Fruit fly (Drosophila melanogaster) whole organism, prepupa: ENCODE results near the gene CG3558.
A peak's percentile ranks its signal among the peaks of the same experiment; 100 is the strongest.

Source experiments
- Blimp-1 ChIP-seq: fragments of 200-800 bp; sonication (Bioruptor generic); optimal IDR thresholded peaks from 3 replicates; lab custom pipeline; 2017; ENCODE audit warnings: missing biosample characterization, missing genetic modification characterization, mild to moderate bottlenecking, moderate library complexity, missing genetic modification reagents
- CG11762 ChIP-seq: fragments of 200-800 bp; sonication (Bioruptor generic); optimal IDR thresholded peaks from 3 replicates; lab custom pipeline; 2016; ENCODE audit warnings: missing biosample characterization, missing genetic modification characterization; ENCODE audit not compliant: insufficient read depth
- CG11902 ChIP-seq: fragments of 200-800 bp; sonication (Bioruptor generic); optimal IDR thresholded peaks from 3 replicates; lab custom pipeline; 2016; ENCODE audit warnings: missing biosample characterization, missing genetic modification characterization
- CG1621 ChIP-seq: fragments of 200-800 bp; sonication (Bioruptor generic); optimal IDR thresholded peaks from 3 replicates; lab custom pipeline; 2018; ENCODE audit warnings: missing biosample characterization, mild to moderate bottlenecking, missing genetic modification characterization
- CG16779 ChIP-seq: fragments of 200-800 bp; sonication (Bioruptor generic); optimal IDR thresholded peaks from 3 replicates; lab custom pipeline; 2017; ENCODE audit warnings: missing biosample characterization, mild to moderate bottlenecking, missing genetic modification characterization
- CG31627 ChIP-seq: fragments of 200-800 bp; sonication (Bioruptor generic); optimal IDR thresholded peaks from 3 replicates; lab custom pipeline; 2016; ENCODE audit warnings: missing biosample characterization, missing genetic modification characterization
- CG34406 ChIP-seq: fragments of 200-800 bp; sonication (Bioruptor generic); optimal IDR thresholded peaks from 3 replicates; lab custom pipeline; 2016; ENCODE audit warnings: missing biosample characterization, missing genetic modification characterization
- CG3919 ChIP-seq: fragments of 200-800 bp; sonication (Bioruptor generic); optimal IDR thresholded peaks from 3 replicates; lab custom pipeline; 2016; ENCODE audit warnings: missing biosample characterization, missing genetic modification characterization
- CG6163 ChIP-seq: fragments of 200-800 bp; sonication (Bioruptor generic); IDR thresholded peaks from 3 replicates; pipeline ENCODE4 v1.3.6; 2022; ENCODE audit warnings: missing biosample characterization, missing genetic modification characterization
- CG6276 ChIP-seq: fragments of 200-800 bp; sonication (Bioruptor generic); optimal IDR thresholded peaks from 2 replicates; lab custom pipeline; 2017; ENCODE audit warnings: missing biosample characterization, mild to moderate bottlenecking, missing genetic modification characterization
- CG6808 ChIP-seq: fragments of 200-800 bp; sonication (Bioruptor generic); optimal IDR thresholded peaks from 3 replicates; lab custom pipeline; 2017; ENCODE audit warnings: missing biosample characterization, missing genetic modification characterization, mild to moderate bottlenecking, moderate library complexity, missing genetic modification reagents
- CG6854 ChIP-seq: fragments of 200-800 bp; sonication (Bioruptor generic); optimal IDR thresholded peaks from 2 replicates; lab custom pipeline; 2017; ENCODE audit warnings: missing biosample characterization, mild to moderate bottlenecking, missing genetic modification characterization
- CG7368 ChIP-seq: fragments of 200-800 bp; sonication (Bioruptor generic); optimal IDR thresholded peaks from 3 replicates; lab custom pipeline; 2016; ENCODE audit warnings: missing biosample characterization, missing genetic modification characterization
- CG8119 ChIP-seq: fragments of 200-800 bp; sonication (Bioruptor generic); IDR thresholded peaks from 3 replicates; pipeline ENCODE4 v1.3.6; 2022; ENCODE audit warnings: missing biosample characterization, missing genetic modification characterization
- CG9139 ChIP-seq: fragments of 200-800 bp; sonication (Bioruptor generic); optimal IDR thresholded peaks from 3 replicates; lab custom pipeline; 2017; ENCODE audit warnings: missing biosample characterization, mild to moderate bottlenecking, missing genetic modification characterization
- Eip75B ChIP-seq: fragments of 200-800 bp; sonication (Bioruptor generic); optimal IDR thresholded peaks from 3 replicates; lab custom pipeline; 2016; ENCODE audit warnings: missing biosample characterization, missing genetic modification characterization
- Eip78C ChIP-seq: fragments of 200-800 bp; sonication (Bioruptor generic); peaks from one replicate; lab custom pipeline; 2016; ENCODE audit warnings: missing biosample characterization, missing genetic modification characterization
- Eip93F ChIP-seq: fragments of 200-800 bp; sonication (Bioruptor generic); optimal IDR thresholded peaks from 2 replicates; lab custom pipeline; 2016; ENCODE audit warnings: missing biosample characterization, mild to moderate bottlenecking, missing genetic modification characterization
- Ets21C ChIP-seq: fragments of 200-800 bp; sonication (Bioruptor generic); optimal IDR thresholded peaks from 3 replicates; lab custom pipeline; 2016; ENCODE audit warnings: missing biosample characterization, missing genetic modification characterization
- Ets96B ChIP-seq: fragments of 200-800 bp; optimal IDR thresholded peaks from 2 replicates; lab custom pipeline; 2019; ENCODE audit warnings: missing biosample characterization, mild to moderate bottlenecking, missing genetic modification characterization, moderate library complexity
- Gug ChIP-seq: fragments of 200-800 bp; sonication (Bioruptor generic); IDR thresholded peaks from 2 replicates; pipeline ENCODE4 v1.3.6; 2022; ENCODE audit warnings: missing biosample characterization, missing genetic modification characterization
- Hr4 ChIP-seq: fragments of 200-800 bp; sonication (Bioruptor generic); optimal IDR thresholded peaks from 3 replicates; lab custom pipeline; 2016; ENCODE audit warnings: missing biosample characterization, missing genetic modification characterization
- Lpt ChIP-seq: fragments of 200-800 bp; sonication (Bioruptor generic); optimal IDR thresholded peaks from 3 replicates; lab custom pipeline; 2016; ENCODE audit warnings: missing biosample characterization, missing genetic modification characterization
- Met ChIP-seq: fragments of 200-800 bp; sonication (Bioruptor generic); optimal IDR thresholded peaks from 3 replicates; lab custom pipeline; 2016; ENCODE audit warnings: missing biosample characterization, missing genetic modification characterization
- Sox102F ChIP-seq: fragments of 200-800 bp; sonication (Bioruptor generic); optimal IDR thresholded peaks from 2 replicates; lab custom pipeline; 2016; ENCODE audit warnings: missing biosample characterization, mild to moderate bottlenecking, missing genetic modification characterization
- achi ChIP-seq: fragments of 200-800 bp; sonication (Bioruptor generic); optimal IDR thresholded peaks from 3 replicates; lab custom pipeline; 2016; ENCODE audit warnings: missing biosample characterization, missing genetic modification characterization
- acj6 ChIP-seq: fragments of 200-800 bp; sonication (Bioruptor generic); optimal IDR thresholded peaks from 3 replicates; lab custom pipeline; 2016; ENCODE audit warnings: missing biosample characterization, missing genetic modification characterization
- cyc ChIP-seq: fragments of 200-800 bp; sonication (Bioruptor generic); optimal IDR thresholded peaks from 3 replicates; lab custom pipeline; 2016; ENCODE audit warnings: missing biosample characterization, missing genetic modification characterization
- dac ChIP-seq: fragments of 200-800 bp; sonication (Bioruptor generic); optimal IDR thresholded peaks from 2 replicates; lab custom pipeline; 2017; ENCODE audit warnings: missing biosample characterization, mild to moderate bottlenecking, missing genetic modification characterization
- dsx ChIP-seq: fragments of 200-800 bp; optimal IDR thresholded peaks from 3 replicates; lab custom pipeline; 2019; ENCODE audit warnings: missing biosample characterization, mild to moderate bottlenecking, missing genetic modification characterization, moderate library complexity; ENCODE audit not compliant: poor library complexity, severe bottlenecking
- eg ChIP-seq: fragments of 200-800 bp; sonication (Bioruptor generic); IDR thresholded peaks from 3 replicates; pipeline ENCODE4 v1.3.6; 2022; ENCODE audit warnings: missing biosample characterization, missing genetic modification characterization
- esn ChIP-seq: fragments of 200-800 bp; sonication (Bioruptor generic); optimal IDR thresholded peaks from 2 replicates; lab custom pipeline; 2016; ENCODE audit warnings: missing biosample characterization, mild to moderate bottlenecking, missing genetic modification characterization, moderate library complexity
- fd85E ChIP-seq: fragments of 200-800 bp; sonication (Bioruptor generic); optimal IDR thresholded peaks from 3 replicates; lab custom pipeline; 2016; ENCODE audit warnings: missing biosample characterization, missing genetic modification characterization
- net ChIP-seq: fragments of 200-800 bp; sonication (Bioruptor generic); optimal IDR thresholded peaks from 3 replicates; lab custom pipeline; 2016; ENCODE audit warnings: missing biosample characterization, missing genetic modification characterization
- spab ChIP-seq: fragments of 200-800 bp; sonication (Bioruptor generic); optimal IDR thresholded peaks from 2 replicates; lab custom pipeline; 2017; ENCODE audit warnings: missing biosample characterization, mild to moderate bottlenecking, missing genetic modification characterization, missing genetic modification reagents
- ss ChIP-seq, 2 experiments: fragments of 200-800 bp; sonication (Bioruptor generic); optimal IDR thresholded peaks; 2 replicates in 1 of 2; 3 replicates in 1 of 2; lab custom pipeline; 2017 to 2018; ENCODE audit warnings: mild to moderate bottlenecking in 2 of 2, missing biosample characterization in 2 of 2, missing genetic modification characterization in 2 of 2, moderate library complexity in 1 of 2
- svp ChIP-seq: fragments of 200-800 bp; sonication (Bioruptor generic); peaks from one replicate; lab custom pipeline; 2016; ENCODE audit warnings: missing biosample characterization, missing genetic modification characterization
- vri ChIP-seq: fragments of 200-800 bp; sonication (Bioruptor generic); optimal IDR thresholded peaks from 3 replicates; lab custom pipeline; 2016; ENCODE audit warnings: missing biosample characterization, mild to moderate bottlenecking, missing genetic modification characterization

Gene CG3558

dm6 chr2L:3004601-3005000 lies 11.9 kb downstream of the CG3558 start (continued):
- TF ChIP-seq vri (GFP tag; lab: Kevin White, UChicago) = peak; percentile 7
- no peak for TF ChIP-seq CG8119
- TF ChIP-seq cyc (GFP tag; lab: Kevin White, UChicago) = peak; percentile 49
- TF ChIP-seq Eip93F (GFP tag; lab: Kevin White, UChicago) = no peak
- peak; percentile 84 for TF ChIP-seq svp
- TF ChIP-seq CG7368 (GFP tag; lab: Kevin White, UChicago) = peak; percentile 21
- peak; percentile 25 for TF ChIP-seq CG9139 (GFP tag; lab: Kevin White, UChicago)
- peak; percentile 60 for TF ChIP-seq CG6808 (GFP tag; lab: Kevin White, UChicago)
- no peak for TF ChIP-seq Hr4 (GFP tag; lab: Kevin White, UChicago)
- TF ChIP-seq CG6276 (GFP tag; lab: Kevin White, UChicago) = no peak
- no peak for TF ChIP-seq Lpt (GFP tag; lab: Kevin White, UChicago)
- TF ChIP-seq Ets21C (GFP tag; lab: Kevin White, UChicago) = peak; percentile 16
- TF ChIP-seq Ets96B (tag; lab: Kevin White, UChicago) = peak; percentile 48
- TF ChIP-seq acj6 (GFP tag; lab: Kevin White, UChicago) = peak; percentile 40
- TF ChIP-seq CG11762 (GFP tag; lab: Kevin White, UChicago) = no peak
- TF ChIP-seq Gug = no peak

DNA sequence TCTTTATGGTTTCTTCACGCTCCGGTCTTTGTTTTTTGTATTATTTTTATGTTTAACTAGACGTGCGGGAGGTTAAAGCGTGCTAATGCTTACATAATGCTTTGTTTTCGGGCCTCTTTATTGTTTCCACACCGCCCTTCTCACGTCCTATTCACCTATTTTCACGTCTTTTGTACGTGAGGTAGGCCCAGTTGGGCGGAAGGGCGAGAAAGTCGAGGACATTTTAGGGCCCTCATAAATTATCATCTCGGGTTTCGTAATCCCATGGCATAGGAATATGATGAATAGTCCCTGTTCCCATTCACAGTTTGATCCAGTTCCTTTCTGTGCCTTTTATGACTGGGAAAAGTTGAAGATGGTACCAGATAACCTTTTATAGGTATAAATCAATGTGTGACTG lies 12.8 kb downstream of the CG3558 start:
- no peak for TF ChIP-seq achi (GFP tag; lab: Kevin White, UChicago)
- no peak for TF ChIP-seq Met
- TF ChIP-seq net (GFP tag; lab: Kevin White, UChicago) = no peak

dm6 chr2L:3006194-3006593 lies 13.5 kb downstream of the CG3558 start:
- no peak for TF ChIP-seq Blimp-1 (GFP tag; lab: Kevin White, UChicago)
- no peak for TF ChIP-seq Eip75B (GFP tag; lab: Kevin White, UChicago)
- no peak for TF ChIP-seq Gug
- no peak for TF ChIP-seq esn (GFP tag; lab: Kevin White, UChicago)
- TF ChIP-seq eg = no peak
- TF ChIP-seq Eip78C (GFP tag; lab: Kevin White, UChicago) = no peak
- TF ChIP-seq, all 60 proteins: peak for 0

DNA sequence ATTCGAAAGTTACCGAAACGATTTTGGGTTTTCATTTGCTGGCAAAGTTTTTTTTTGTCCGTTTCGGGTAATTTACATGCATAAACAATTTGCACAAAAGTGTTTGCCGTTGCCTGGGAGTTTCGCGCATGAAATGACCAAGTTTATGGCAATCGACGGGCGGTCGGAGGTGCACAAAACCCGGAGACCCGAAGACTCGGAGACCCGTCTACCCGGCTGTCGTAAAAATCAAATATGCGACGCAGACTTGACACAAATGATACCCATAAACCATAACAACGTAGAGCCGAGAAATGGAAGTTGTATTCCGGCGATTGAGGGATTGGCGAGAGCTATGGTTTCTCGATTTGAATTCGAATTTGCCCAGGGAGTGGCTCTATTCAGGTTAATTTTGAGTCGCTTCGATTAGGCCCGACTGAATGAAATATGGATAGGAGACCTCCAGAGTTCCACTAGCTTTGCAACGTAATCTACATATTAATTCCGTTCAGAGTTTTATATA lies 14.3 kb downstream of the CG3558 start:
- no peak for TF ChIP-seq CG34406 (GFP tag; lab: Kevin White, UChicago)
- TF ChIP-seq spab (GFP tag; lab: Kevin White, UChicago) = no peak
- TF ChIP-seq dsx (GFP tag; lab: Kevin White, UChicago) = no peak
- TF ChIP-seq CG31627 (GFP tag; lab: Kevin White, UChicago) = no peak
- no peak for TF ChIP-seq Eip93F (GFP tag; lab: Kevin White, UChicago)
- no peak for TF ChIP-seq CG6808 (GFP tag; lab: Kevin White, UChicago)
- TF ChIP-seq CG1621 (tag; lab: Kevin White, UChicago) = no peak
- no peak for TF ChIP-seq Ets21C (GFP tag; lab: Kevin White, UChicago)
- TF ChIP-seq Sox102F = no peak
- TF ChIP-seq CG6163 (GFP tag; lab: Robert Waterston, UW) = no peak
- no peak for TF ChIP-seq dac (GFP tag; lab: Kevin White, UChicago)
- TF ChIP-seq CG16779 = no peak
- TF ChIP-seq CG3919 = no peak

DNA sequence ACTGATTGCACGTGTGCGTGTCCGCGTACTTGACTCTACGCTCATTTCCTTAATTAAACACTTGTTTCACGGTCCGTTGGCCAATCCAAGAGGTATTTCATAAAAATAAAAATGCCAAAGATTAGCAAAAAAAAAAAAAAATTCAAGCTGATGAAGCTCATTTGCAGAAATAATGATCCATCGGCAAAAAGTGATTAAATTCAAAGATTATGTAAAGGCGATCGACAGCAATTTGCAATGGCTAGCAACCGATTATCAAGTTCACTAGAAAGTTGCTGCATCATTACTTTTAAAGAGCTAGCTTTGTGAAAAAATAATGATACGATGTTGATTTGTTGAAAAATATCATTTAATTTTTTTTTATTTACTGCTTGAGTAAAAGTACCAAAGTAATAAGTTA lies 16.8 kb downstream of the CG3558 start:
- no peak for TF ChIP-seq CG6854 (GFP tag; lab: Kevin White, UChicago)
- no peak for TF ChIP-seq CG7368 (GFP tag; lab: Kevin White, UChicago)
- no peak for TF ChIP-seq Eip75B (GFP tag; lab: Kevin White, UChicago)
- TF ChIP-seq fd85E = no peak
- TF ChIP-seq spab (GFP tag; lab: Kevin White, UChicago) = no peak
- TF ChIP-seq CG8119 = no peak
- TF ChIP-seq ss (GFP tag; optimal IDR thresholded peaks at IDR 0.05; lab: Kevin White, UChicago) = no peak
- no peak for TF ChIP-seq CG11902 (GFP tag; lab: Kevin White, UChicago)
- no peak for TF ChIP-seq cyc (GFP tag; lab: Kevin White, UChicago)
- no peak for TF ChIP-seq eg
- TF ChIP-seq esn (GFP tag; lab: Kevin White, UChicago) = no peak
- no peak for TF ChIP-seq CG6276 (GFP tag; lab: Kevin White, UChicago)
